Worm (Caenorhabditis elegans) whole organism, L4 larva: Measurements from ENCODE around the gene F52E1.3.
A peak's percentile ranks its signal among the peaks of the same experiment; 100 is the strongest.

ENCODE experiments used
- F49E8.2 ChIP-seq: sonication (generic microtip); optimal IDR thresholded peaks from 2 replicates; lab custom pipeline; 2016; ENCODE audit warnings: missing compliant biosample characterization, mild to moderate bottlenecking, missing genetic modification characterization, borderline replicate concordance
- Y48G9A.11 ChIP-seq: fragments of 200-800 bp; sonication (Bioruptor generic); IDR thresholded peaks from 2 replicates; pipeline ENCODE4 v1.3.6; 2022; ENCODE audit warnings: missing genetic modification reagents, missing genetic modification characterization, missing compliant biosample characterization
- ZK546.5 ChIP-seq, 2 experiments: sonication (generic microtip); optimal IDR thresholded peaks; 2 replicates each; lab custom pipeline; 2017; ENCODE audit warnings: missing biosample characterization in 2 of 2, missing genetic modification characterization in 2 of 2
- aha-1 ChIP-seq: fragments of 150-350 bp; peaks from one replicate; lab custom pipeline; 2014; ENCODE audit warnings: missing biosample characterization, missing genetic modification characterization
- ceh-82 ChIP-seq: sonication (generic microtip); optimal IDR thresholded peaks from 2 replicates; lab custom pipeline; 2017; ENCODE audit warnings: missing biosample characterization, missing genetic modification characterization
- ctbp-1 ChIP-seq: fragments of 200-800 bp; sonication (Bioruptor generic); IDR thresholded peaks from 2 replicates; pipeline ENCODE4 v1.3.6; 2022; ENCODE audit warnings: missing genetic modification reagents, missing genetic modification characterization, missing compliant biosample characterization
- daf-16 ChIP-seq, 3 experiments: sonication (generic microtip); optimal IDR thresholded peaks; 2 replicates each; lab custom pipeline; 2016 to 2017; ENCODE audit warnings: missing genetic modification characterization in 3 of 3, missing genetic modification reagents in 3 of 3, mild to moderate bottlenecking in 2 of 3, missing compliant biosample characterization in 2 of 3, missing biosample characterization in 1 of 3, moderate library complexity in 1 of 3
- daf-8 ChIP-seq: fragments of 200-800 bp; sonication (Bioruptor generic); IDR thresholded peaks from 2 replicates; pipeline ENCODE4 v1.3.6; 2022; ENCODE audit warnings: missing genetic modification characterization, missing compliant biosample characterization
- dmd-6 ChIP-seq: fragments of 200-800 bp; sonication (Bioruptor generic); IDR thresholded peaks from 2 replicates; pipeline ENCODE4 v1.3.6; 2022; ENCODE audit warnings: missing genetic modification reagents, missing genetic modification characterization, missing compliant biosample characterization
- dmd-8 ChIP-seq: fragments of 200-800 bp; sonication (Bioruptor generic); IDR thresholded peaks from 2 replicates; pipeline ENCODE4 v1.3.6; 2022; ENCODE audit warnings: missing genetic modification characterization, missing compliant biosample characterization
- dve-1 ChIP-seq: sonication (generic microtip); optimal IDR thresholded peaks from 2 replicates; lab custom pipeline; 2017; ENCODE audit warnings: antibody characterized with exemption, mild to moderate bottlenecking, missing genetic modification characterization, missing compliant biosample characterization; ENCODE audit not compliant: insufficient read depth
- egl-43 ChIP-seq: fragments of 200-800 bp; sonication (Bioruptor generic); IDR thresholded peaks from 2 replicates; pipeline ENCODE4 v1.3.6; 2022; ENCODE audit warnings: missing genetic modification reagents, missing genetic modification characterization, missing compliant biosample characterization
- hlh-11 ChIP-seq: fragments of 200-800 bp; sonication (Bioruptor generic); optimal IDR thresholded peaks from 2 replicates; lab custom pipeline; 2018; ENCODE audit warnings: mild to moderate bottlenecking, missing genetic modification characterization, missing compliant biosample characterization
- hlh-30 ChIP-seq: sonication (generic microtip); optimal IDR thresholded peaks from 2 replicates; lab custom pipeline; 2017; ENCODE audit warnings: antibody characterized with exemption, mild to moderate bottlenecking, missing genetic modification characterization, missing compliant biosample characterization; ENCODE audit not compliant: insufficient read depth
- hmg-1.1 ChIP-seq: fragments of 200-800 bp; sonication (Bioruptor generic); IDR thresholded peaks from 2 replicates; pipeline ENCODE4 v1.3.6; 2022; ENCODE audit warnings: missing genetic modification reagents, missing genetic modification characterization, missing compliant biosample characterization
- jun-1 ChIP-seq: fragments of 150-350 bp; optimal IDR thresholded peaks from 2 replicates; lab custom pipeline; 2014; ENCODE audit warnings: missing biosample characterization, missing genetic modification reagents, missing genetic modification characterization
- lin-15B ChIP-seq: fragments of 150-350 bp; sonication (generic microtip); optimal IDR thresholded peaks from 3 replicates; lab custom pipeline; 2014; ENCODE audit warnings: missing biosample characterization, missing genetic modification characterization
- lsy-2 ChIP-seq, 2 experiments: fragments of 150-350 bp in 1 of 2; sonication (generic microtip) in 1 of 2; optimal IDR thresholded peaks; 2 replicates each; lab custom pipeline; 2014 to 2017; ENCODE audit warnings: missing biosample characterization in 2 of 2, missing genetic modification characterization in 2 of 2
- mdl-1 ChIP-seq, 2 experiments: fragments of 150-350 bp in 1 of 2; sonication (generic microtip) in 1 of 2; optimal IDR thresholded peaks; 2 replicates each; lab custom pipeline; 2014 to 2017; ENCODE audit warnings: missing biosample characterization in 2 of 2, missing genetic modification characterization in 2 of 2
- mep-1 ChIP-seq: fragments of 150-350 bp; sonication (generic microtip); optimal IDR thresholded peaks from 3 replicates; lab custom pipeline; 2014; ENCODE audit warnings: missing biosample characterization, missing genetic modification characterization
- mxl-3 ChIP-seq: fragments of 200-800 bp; sonication (Bioruptor generic); optimal IDR thresholded peaks from 2 replicates; lab custom pipeline; 2018; ENCODE audit warnings: mild to moderate bottlenecking, missing genetic modification characterization, missing compliant biosample characterization
- nhr-11 ChIP-seq: fragments of 150-350 bp; optimal IDR thresholded peaks from 2 replicates; lab custom pipeline; 2014; ENCODE audit warnings: missing biosample characterization, missing genetic modification characterization
- nhr-25 ChIP-seq: sonication (generic microtip); optimal IDR thresholded peaks from 2 replicates; lab custom pipeline; 2017; ENCODE audit warnings: missing genetic modification characterization, mild to moderate bottlenecking, missing compliant biosample characterization, antibody characterized with exemption, moderate library complexity, borderline replicate concordance; ENCODE audit not compliant: insufficient read depth
- nhr-28 ChIP-seq: fragments of 150-350 bp; optimal IDR thresholded peaks from 2 replicates; lab custom pipeline; 2014; ENCODE audit warnings: missing biosample characterization, missing genetic modification characterization
- nhr-6 ChIP-seq: fragments of 150-350 bp; optimal IDR thresholded peaks from 2 replicates; lab custom pipeline; 2014; ENCODE audit warnings: missing biosample characterization, missing genetic modification characterization
- nhr-77 ChIP-seq: fragments of 150-350 bp; optimal IDR thresholded peaks from 2 replicates; lab custom pipeline; 2014; ENCODE audit warnings: missing biosample characterization, missing genetic modification characterization
- pha-4 ChIP-seq, 2 experiments: fragments of 150-350 bp in 1 of 2; fragments of 200-800 bp in 1 of 2; sonication (Bioruptor generic) in 1 of 2; IDR thresholded peaks in 1 of 2; optimal IDR thresholded peaks in 1 of 2; 2 replicates each; pipeline versions ENCODE4 v1.3.6 to Lab custom; 2014 to 2022; ENCODE audit warnings: missing genetic modification characterization in 2 of 2, missing genetic modification reagents in 2 of 2, missing biosample characterization in 1 of 2, missing compliant biosample characterization in 1 of 2
- pqm-1 ChIP-seq: sonication (generic microtip); optimal IDR thresholded peaks from 2 replicates; lab custom pipeline; 2017; ENCODE audit warnings: missing biosample characterization, missing genetic modification characterization
- saeg-2 ChIP-seq: fragments of 200-800 bp; sonication (Bioruptor generic); IDR thresholded peaks from 2 replicates; pipeline ENCODE4 v1.3.6; 2022; ENCODE audit warnings: missing genetic modification reagents, missing genetic modification characterization, missing compliant biosample characterization
- snpc-1.2 ChIP-seq: fragments of 200-800 bp; sonication (Bioruptor generic); IDR thresholded peaks from 2 replicates; pipeline ENCODE4 v1.3.6; 2022; ENCODE audit warnings: missing genetic modification reagents, missing genetic modification characterization, missing compliant biosample characterization
- unc-130 ChIP-seq: sonication (generic microtip); optimal IDR thresholded peaks from 2 replicates; lab custom pipeline; 2016; ENCODE audit warnings: missing genetic modification reagents, missing genetic modification characterization, missing compliant biosample characterization
- unc-62 ChIP-seq, 3 experiments: fragments of 150-350 bp in 1 of 3; sonication (generic microtip); optimal IDR thresholded peaks in 2 of 3; peaks in 1 of 3; 1 replicate in 1 of 3; 2 replicates in 2 of 3; lab custom pipeline; 2014 to 2017; ENCODE audit warnings: missing biosample characterization in 3 of 3, missing genetic modification characterization in 3 of 3, missing genetic modification reagents in 3 of 3, missing genotype in 1 of 3
- zip-2 ChIP-seq: fragments of 150-350 bp; optimal IDR thresholded peaks from 2 replicates; lab custom pipeline; 2014; ENCODE audit warnings: missing biosample characterization, missing genetic modification characterization

The F52E1.3 gene

ce11 chrV:8435292-8435691 is 40.7 kb downstream of the F52E1.3 start:
- TF ChIP-seq hmg-1.1 (GFP tag; lab: Robert Waterston, UW) (0 out of 2 replicates have a peak, but pooled peaks have one; percentile 22), egl-43 (GFP tag; lab: Robert Waterston, UW) (no peak), nhr-6 (no peak), unc-130 (GFP tag; lab: Kevin White, UChicago) (no peak), aha-1 (tag; lab: Kevin White, UChicago) (peak; percentile 49)

DNA sequence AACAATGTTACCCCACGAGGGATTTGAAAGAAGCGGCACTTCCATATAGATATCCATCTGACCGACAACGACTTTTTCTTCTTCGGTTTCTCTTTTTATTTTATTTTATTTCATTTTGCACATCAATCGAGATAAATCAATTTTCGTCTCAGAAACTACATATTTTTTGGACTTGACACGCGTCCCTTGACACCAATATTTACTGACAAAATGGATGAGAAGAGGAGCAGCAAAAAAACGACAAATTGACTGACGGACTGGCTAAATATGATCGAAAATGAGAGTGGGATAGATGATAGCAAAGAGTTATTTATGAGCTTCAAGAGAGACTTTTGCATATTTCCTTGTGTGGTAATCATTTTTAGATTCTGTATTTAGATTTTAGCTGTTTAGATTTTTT is 42.8 kb downstream of the F52E1.3 start:
- TF ChIP-seq daf-16 (GFP tag; optimal IDR thresholded peaks at IDR 0.05; lab: Kevin White, UChicago) (no peak), daf-16 (tag; optimal IDR thresholded peaks at IDR 0.05; lab: Kevin White, UChicago) (no peak), unc-62 (GFP tag; optimal IDR thresholded peaks at IDR 0.05 in 1 of 2; lab: Kevin White, UChicago) (peak in 1 of 2 experiments; percentile 92), unc-62 (tag; optimal IDR thresholded peaks at IDR 0.05; lab: Kevin White, UChicago) (no peak), ceh-82 (tag; lab: Kevin White, UChicago) (no peak), zip-2 (tag; lab: Kevin White, UChicago) (no peak), ZK546.5 (tag; optimal IDR thresholded peaks at IDR 0.05; lab: Kevin White, UChicago) (no peak), lin-15B (tag; lab: Kevin White, UChicago) (no peak), daf-8 (GFP tag; lab: Robert Waterston, UW) (no peak), jun-1 (tag; lab: Kevin White, UChicago) (no peak), snpc-1.2 (GFP tag; lab: Robert Waterston, UW) (no peak)
- TF ChIP-seq, all 104 proteins: peak for 1

- no peak for TF ChIP-seq ctbp-1 (GFP tag; lab: Robert Waterston, UW)
- peak; percentile 32 for TF ChIP-seq aha-1 (tag; lab: Kevin White, UChicago)
- no peak for TF ChIP-seq Y48G9A.11 (GFP tag; lab: Robert Waterston, UW)
- peak; percentile 60 for TF ChIP-seq hlh-30 (tag; lab: Kevin White, UChicago)
- TF ChIP-seq mdl-1 (tag; optimal IDR thresholded peaks at IDR 0.05; lab: Kevin White, UChicago) = no peak
Measured at ce11 chrV:8444357-8444856, 49.8 kb downstream of the F52E1.3 start, which contains the start of gene lmd-3. Gene lmd-3, minus strand, starts transcription at chrV:8444806.

DNA sequence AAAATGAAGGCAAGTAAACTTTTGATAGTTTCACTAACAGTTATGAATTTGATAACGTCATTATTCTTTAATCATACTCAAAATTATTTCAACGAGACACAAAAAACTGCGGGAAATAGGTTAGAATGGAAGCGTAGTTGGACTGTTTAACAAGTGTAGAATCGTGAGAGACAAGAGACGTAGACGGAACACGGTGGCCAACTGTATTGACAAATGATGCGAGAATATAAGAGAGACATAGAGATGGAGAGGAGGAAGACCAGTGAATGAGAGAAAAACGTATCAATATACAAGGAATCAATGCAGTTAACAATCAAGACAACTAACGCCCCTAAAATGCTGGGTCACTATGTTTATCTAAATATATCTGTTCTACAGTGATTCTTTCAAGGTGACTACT is 51.0 kb downstream of the F52E1.3 start:
- TF ChIP-seq nhr-6 (peak; percentile 56), saeg-2 (no peak), dmd-8 (GFP tag; lab: Robert Waterston, UW) (no peak), mxl-3 (GFP tag; lab: Kevin White, UChicago) (peak; percentile 10), nhr-11 (tag; lab: Kevin White, UChicago) (no peak), nhr-25 (peak; percentile 48), pha-4 (GFP tag; IDR thresholded peaks at IDR 0.05; lab: Robert Waterston, UW) (no peak), pha-4 (tag; optimal IDR thresholded peaks at IDR 0.05; lab: Kevin White, UChicago) (peak; percentile 2), dve-1 (tag; lab: Kevin White, UChicago) (peak; percentile 69), hlh-11 (tag; lab: Kevin White, UChicago) (peak; percentile 76), pqm-1 (tag; lab: Kevin White, UChicago) (peak; percentile 56), zip-2 (tag; lab: Kevin White, UChicago) (no peak), mep-1 (peak; percentile 38), lsy-2 (tag; optimal IDR thresholded peaks at IDR 0.05; lab: Kevin White, UChicago) (peak in 1 of 2 experiments; percentile 24), nhr-77 (tag; lab: Kevin White, UChicago) (peak; percentile 23), aha-1 (tag; lab: Kevin White, UChicago) (peak; percentile 42), nhr-28 (tag; lab: Kevin White, UChicago) (peak; percentile 88), daf-16 (GFP tag; optimal IDR thresholded peaks at IDR 0.05; lab: Kevin White, UChicago) (no peak), daf-16 (tag; optimal IDR thresholded peaks at IDR 0.05; lab: Kevin White, UChicago) (peak; percentile 83), dmd-6 (GFP tag; lab: Robert Waterston, UW) (peak; percentile 59), F49E8.2 (tag; lab: Kevin White, UChicago) (no peak)
